Worm (Caenorhabditis elegans) whole organism, L4/young adult: ENCODE data around the gene npp-15.
A peak's percentile ranks its signal among the peaks of the same experiment; 100 is the strongest.

Experiments used
- W03F9.2 ChIP-seq: fragments of 150-350 bp; optimal IDR thresholded peaks from 2 replicates; lab custom pipeline; 2014; ENCODE audit warnings: missing biosample characterization, missing genetic modification characterization
- dao-5 ChIP-seq: sonication (generic microtip); optimal IDR thresholded peaks from 2 replicates; lab custom pipeline; 2016; ENCODE audit warnings: missing genotype, missing genetic modification characterization, moderate library complexity, missing compliant biosample characterization
- him-1 ChIP-seq: sonication (generic microtip); optimal IDR thresholded peaks from 2 replicates; lab custom pipeline; 2016; ENCODE audit warnings: missing genotype, missing genetic modification reagents, missing genetic modification characterization, missing compliant biosample characterization

npp-15 gene

DNA sequence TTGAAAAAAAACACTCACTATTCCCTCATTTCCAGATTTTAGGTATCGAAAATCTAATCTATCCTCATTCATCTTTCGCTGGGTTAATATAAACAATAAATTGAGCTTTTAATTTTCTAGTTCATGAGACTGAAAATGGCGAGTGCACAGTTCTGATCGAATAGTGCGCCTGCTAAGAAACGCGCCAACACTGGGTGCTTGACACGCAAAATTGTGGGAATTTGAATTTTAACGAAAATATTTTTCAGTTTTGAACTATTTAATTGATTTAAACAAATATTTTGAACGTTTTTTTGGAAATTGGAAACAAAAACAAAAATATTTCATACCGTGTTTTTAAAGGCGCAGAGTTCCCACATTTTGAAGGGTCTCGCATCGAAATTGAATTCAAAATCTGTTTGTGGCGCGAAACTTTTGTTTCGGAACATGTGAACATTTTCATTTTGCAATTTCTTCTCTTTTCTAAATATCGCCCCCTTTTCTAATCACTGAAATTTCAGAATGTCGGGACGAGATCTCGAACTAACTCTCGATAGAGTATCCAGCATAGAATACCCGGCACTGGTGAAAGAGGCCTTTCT is at the start of gene npp-15, which contains the start of gene C29E4.13:
Gene npp-15, plus strand, starts transcription at position 495 of the 581 bp plus-strand sequence.
Gene C29E4.13, minus strand, starts transcription at position 169 of the 581 bp plus-strand sequence.
- TF ChIP-seq W03F9.2 (tag; lab: Kevin White, UChicago) (peak; percentile 53), dao-5 (tag; lab: Kevin White, UChicago) (no peak)

- TF ChIP-seq dao-5 (tag; lab: Kevin White, UChicago) (no peak), him-1 (tag; lab: Kevin White, UChicago) (no peak), W03F9.2 (tag; lab: Kevin White, UChicago) (no peak)
These were observed 48.6 kb upstream of the npp-15 start for ce11 chrIII:7880132-7880715.

DNA sequence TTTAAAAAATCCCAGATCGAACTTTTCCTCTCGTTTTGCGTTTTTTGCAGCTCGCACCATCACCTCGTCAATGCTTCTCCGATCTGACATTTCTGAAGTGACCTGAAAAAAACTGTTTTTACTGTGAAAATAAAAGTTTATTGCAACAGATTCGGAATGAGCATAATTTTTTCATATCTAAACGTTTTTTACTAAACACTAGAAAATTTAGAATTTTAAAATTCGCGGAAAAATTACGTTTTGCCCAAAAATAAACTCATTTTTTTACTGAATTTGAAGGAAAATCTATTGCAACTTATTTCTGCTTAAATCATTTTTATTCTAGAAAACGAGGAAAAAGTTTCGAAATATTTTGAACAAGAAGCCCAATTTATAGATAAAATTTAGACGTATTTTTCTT is 45.9 kb upstream of the npp-15 start, which contains the start of gene ZK688.9:
Gene ZK688.9, minus strand, starts transcription at position 101 of the 400 bp plus-strand sequence.
- TF ChIP-seq W03F9.2 (tag; lab: Kevin White, UChicago) (no peak), him-1 (tag; lab: Kevin White, UChicago) (no peak), dao-5 (tag; lab: Kevin White, UChicago) (no peak)

DNA sequence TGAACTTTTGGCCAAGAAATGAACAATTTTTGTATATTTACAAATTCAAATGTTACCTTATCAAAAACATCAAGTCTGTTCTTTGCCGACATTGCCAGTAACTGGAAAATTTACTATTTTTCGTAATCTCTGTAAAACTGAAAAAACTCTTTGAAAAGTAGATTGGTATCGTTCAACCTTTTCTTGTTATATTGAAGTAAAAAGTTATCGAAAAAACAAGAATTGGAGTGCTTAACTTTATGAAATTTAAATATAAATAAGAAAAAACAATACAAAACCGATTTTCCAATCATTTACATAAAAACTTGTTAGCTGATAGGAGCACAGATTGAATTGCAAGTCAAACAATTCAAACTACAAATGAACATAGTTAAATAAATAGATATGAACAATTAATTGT is 44.0 kb upstream of the npp-15 start, which contains the start of gene ZK688.11:
Gene ZK688.11, minus strand, starts transcription at position 101 of the 400 bp plus-strand sequence.
- no peak for TF ChIP-seq him-1 (tag; lab: Kevin White, UChicago)
- TF ChIP-seq W03F9.2 (tag; lab: Kevin White, UChicago), result no peak
- TF ChIP-seq dao-5 (tag; lab: Kevin White, UChicago), result no peak

DNA sequence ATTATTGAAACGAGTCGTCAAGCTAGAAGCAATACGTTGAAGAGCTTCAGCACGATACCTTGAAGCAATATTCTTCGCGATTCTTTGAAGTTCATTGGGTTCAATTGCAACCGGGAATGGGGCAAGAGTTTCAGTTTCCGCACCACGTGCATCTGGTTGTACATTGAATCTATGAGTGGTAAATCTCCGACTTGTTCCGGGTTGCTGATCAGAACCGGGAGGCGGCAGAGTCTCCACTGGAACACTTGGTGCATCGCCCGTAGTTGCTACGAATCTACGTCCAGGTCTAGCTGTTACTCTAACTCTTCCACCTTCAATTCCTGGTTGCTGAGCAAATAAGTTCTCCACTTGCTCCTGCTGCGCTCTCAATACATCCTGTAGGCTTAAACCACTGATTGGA is 39.8 kb upstream of the npp-15 start:
- TF ChIP-seq dao-5 (tag; lab: Kevin White, UChicago), result no peak
- no peak for TF ChIP-seq W03F9.2 (tag; lab: Kevin White, UChicago)
- no peak for TF ChIP-seq him-1 (tag; lab: Kevin White, UChicago)

DNA sequence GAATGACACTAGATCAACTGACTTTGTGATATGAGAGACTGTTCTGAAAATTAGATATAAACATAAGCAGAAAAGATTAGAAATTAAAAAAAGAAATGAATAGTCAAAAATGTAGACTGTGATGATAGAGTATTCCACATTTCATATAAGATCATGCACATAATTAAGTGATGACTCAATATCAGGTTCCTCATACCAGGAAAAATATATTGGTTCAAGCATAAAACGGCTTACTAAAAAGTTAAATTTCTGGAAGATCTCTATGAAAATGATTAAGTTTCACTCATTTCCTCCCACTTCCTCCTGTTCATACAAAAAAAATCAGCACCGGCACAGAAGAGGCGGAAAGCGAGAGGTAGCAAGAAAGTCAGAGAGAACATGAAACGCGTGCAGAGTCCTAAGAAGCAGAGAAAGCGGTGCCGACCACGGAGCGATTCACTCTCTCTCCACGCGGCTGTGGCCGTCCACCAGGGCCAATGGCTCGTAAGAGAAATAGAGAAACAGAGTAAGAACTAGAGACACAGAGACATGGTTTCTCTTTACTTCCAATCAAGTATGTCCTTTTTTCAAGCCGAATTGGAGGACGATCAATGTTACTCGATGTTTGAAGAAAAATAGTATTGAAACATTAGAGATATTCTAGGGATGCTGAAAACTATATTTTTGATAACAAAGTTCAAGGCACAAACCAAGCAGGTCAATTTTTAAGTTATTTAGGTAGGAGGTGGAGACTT is 37.1 kb upstream of the npp-15 start, which contains the start of the genes ZK688.5 and fahd-1:
Gene ZK688.5, minus strand, starts transcription at position 51 of the 734 bp plus-strand sequence.
Gene fahd-1, plus strand, starts transcription at position 684 of the 734 bp plus-strand sequence.
- TF ChIP-seq W03F9.2 (tag; lab: Kevin White, UChicago), result peak; percentile 60
- TF ChIP-seq dao-5 (tag; lab: Kevin White, UChicago), result no peak

DNA sequence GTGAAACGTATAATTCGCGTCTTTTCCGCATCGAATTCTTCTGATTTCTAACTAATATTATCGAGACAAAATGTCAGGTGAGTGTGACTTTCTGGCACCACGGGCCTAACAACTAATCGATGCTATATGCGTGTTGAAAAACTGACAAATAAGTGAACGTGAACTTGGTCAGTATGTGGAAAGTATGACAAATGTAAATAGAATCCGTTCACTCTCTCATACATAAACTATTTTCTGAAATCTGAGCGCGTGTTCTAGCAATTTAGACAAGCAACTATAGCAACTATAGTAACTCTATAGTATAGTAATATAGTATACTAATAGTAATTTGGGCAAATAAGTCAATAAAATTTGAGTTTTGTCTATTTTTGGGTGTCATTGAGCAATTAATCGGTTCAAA is 36.5 kb upstream of the npp-15 start:
- TF ChIP-seq W03F9.2 (tag; lab: Kevin White, UChicago) (no peak), him-1 (tag; lab: Kevin White, UChicago) (no peak), dao-5 (tag; lab: Kevin White, UChicago) (no peak)

DNA sequence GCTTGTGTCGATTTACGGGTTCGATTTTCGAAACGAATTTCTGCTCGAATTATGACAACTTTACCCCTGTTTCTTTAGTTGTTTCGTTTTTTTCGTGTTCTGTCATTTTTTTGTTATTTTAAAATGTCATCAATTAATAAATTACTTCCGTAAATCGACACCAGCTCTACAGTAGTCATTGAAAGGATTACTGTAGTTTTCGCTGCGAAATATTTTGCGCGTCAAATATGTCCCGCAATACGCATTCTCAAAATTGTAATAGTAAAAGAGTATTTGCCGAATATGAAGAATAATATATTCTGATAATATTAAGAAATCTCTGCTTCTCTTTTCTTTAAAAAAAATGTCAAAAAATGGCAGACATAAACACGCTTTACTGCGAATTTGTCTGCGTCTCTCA is 35.6 kb upstream of the npp-15 start:
- TF ChIP-seq him-1 (tag; lab: Kevin White, UChicago), result no peak
- no peak for TF ChIP-seq dao-5 (tag; lab: Kevin White, UChicago)
- no peak for TF ChIP-seq W03F9.2 (tag; lab: Kevin White, UChicago)

DNA sequence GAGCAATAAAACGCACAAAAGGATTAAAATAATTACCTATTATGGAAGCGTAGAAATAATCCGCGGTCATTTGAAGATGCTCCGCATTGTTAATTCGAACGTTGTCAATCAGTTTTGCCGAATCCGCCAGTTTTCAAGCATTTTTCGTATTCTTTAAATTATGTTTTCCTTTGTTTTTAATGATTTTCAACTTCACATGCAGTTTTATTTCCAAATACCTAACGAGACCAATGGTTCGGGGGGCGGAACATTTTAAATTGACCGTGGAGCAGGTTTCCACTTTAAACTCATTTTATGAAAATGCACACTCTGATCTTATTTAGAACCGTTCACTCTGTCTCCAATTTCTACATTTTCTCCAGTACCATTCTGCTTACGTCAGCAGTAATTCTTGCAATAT is 34.1 kb upstream of the npp-15 start, which contains the start of gene ZK688.4:
Gene ZK688.4, plus strand, starts transcription at position 301 of the 400 bp plus-strand sequence.
- TF ChIP-seq him-1 (tag; lab: Kevin White, UChicago) (no peak), W03F9.2 (tag; lab: Kevin White, UChicago) (no peak), dao-5 (tag; lab: Kevin White, UChicago) (no peak)

DNA sequence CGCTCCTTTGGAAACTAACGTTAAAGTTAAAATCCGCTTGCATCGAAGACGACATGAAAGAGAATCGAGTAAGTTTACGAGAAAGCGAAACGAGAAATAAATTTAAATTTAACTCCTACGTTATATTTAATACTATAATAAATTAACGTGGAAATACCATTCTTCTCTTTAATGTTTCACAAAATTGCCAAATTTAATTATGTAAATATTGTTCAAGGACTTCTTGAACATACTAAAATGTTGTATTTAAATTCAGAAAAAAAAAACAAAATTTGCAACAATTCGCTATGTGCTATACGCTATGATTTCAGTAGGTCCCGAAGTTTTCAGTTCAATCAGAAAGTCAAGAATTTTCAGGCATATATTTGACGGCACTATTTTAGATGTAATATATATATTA is 31.9 kb upstream of the npp-15 start, which contains the start of gene ZK688.10:
Gene ZK688.10, minus strand, starts transcription at position 101 of the 400 bp plus-strand sequence.
- TF ChIP-seq him-1 (tag; lab: Kevin White, UChicago) (no peak), W03F9.2 (tag; lab: Kevin White, UChicago) (no peak), dao-5 (tag; lab: Kevin White, UChicago) (no peak)

DNA sequence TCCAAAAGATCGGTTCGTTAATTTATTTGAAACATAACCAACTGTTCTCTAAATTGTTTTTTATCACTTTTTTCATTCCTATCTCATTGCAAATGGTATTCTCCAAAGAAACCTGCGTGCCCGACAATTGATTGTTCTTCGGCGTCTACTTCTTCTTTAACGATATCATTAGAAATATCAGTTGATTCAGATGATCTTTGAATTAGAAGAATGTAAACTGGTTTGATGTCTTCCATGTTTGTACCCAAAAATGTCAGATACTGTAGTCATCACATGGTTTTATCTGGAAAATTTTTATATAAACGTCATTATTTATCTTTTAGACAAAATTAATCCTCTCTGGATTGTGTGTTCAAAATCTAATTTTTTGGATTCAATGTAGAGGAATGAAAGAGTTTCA is 31.1 kb upstream of the npp-15 start:
- TF ChIP-seq dao-5 (tag; lab: Kevin White, UChicago) (no peak), him-1 (tag; lab: Kevin White, UChicago) (no peak), W03F9.2 (tag; lab: Kevin White, UChicago) (no peak)

DNA sequence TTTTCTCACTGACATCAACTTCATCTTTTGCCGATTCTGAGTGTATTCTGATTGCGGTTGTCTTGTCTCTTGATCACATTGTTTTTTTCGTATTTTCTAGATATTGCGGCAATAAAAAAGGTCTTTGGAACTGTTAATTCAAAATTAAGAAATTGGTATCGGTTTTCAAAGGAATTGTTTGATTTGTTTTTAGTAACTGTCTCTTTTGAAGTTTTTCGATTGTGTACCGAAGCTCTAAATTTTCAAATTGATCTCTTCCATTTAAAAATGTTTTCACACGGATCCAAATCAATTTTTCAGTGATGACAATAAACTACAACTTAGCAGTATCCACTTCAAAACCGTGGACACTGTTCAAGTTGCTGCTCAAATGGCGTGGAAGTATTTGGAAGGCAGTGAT is 28.1 kb upstream of the npp-15 start, which contains the start of gene best-24:
Gene best-24, plus strand, starts transcription at position 301 of the 400 bp plus-strand sequence.
- no peak for TF ChIP-seq W03F9.2 (tag; lab: Kevin White, UChicago)
- no peak for TF ChIP-seq him-1 (tag; lab: Kevin White, UChicago)
- TF ChIP-seq dao-5 (tag; lab: Kevin White, UChicago), result no peak

DNA sequence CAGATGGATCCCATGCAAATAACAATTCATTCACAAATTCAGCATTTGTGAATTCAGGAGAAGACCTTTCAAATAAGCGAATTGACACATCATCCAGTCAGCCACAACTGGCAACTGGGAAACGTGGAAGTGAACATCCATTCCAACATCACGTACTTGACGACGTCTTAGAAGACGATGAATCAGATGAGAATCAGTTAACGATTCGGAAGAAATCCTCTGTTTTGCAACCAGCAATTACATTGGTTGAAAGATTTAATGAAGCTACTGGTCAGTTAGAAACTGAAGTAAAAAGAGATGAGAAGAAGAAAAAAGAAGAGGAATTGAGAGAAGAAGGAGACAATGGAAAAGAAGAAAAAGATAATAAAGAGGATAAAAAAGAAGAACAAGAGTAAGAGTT is 25.4 kb upstream of the npp-15 start:
- TF ChIP-seq W03F9.2 (tag; lab: Kevin White, UChicago), result no peak
- no peak for TF ChIP-seq him-1 (tag; lab: Kevin White, UChicago)
- no peak for TF ChIP-seq dao-5 (tag; lab: Kevin White, UChicago)
